Worm (Caenorhabditis elegans): ENCODE measurements around the gene ZK616.1.

DNA sequence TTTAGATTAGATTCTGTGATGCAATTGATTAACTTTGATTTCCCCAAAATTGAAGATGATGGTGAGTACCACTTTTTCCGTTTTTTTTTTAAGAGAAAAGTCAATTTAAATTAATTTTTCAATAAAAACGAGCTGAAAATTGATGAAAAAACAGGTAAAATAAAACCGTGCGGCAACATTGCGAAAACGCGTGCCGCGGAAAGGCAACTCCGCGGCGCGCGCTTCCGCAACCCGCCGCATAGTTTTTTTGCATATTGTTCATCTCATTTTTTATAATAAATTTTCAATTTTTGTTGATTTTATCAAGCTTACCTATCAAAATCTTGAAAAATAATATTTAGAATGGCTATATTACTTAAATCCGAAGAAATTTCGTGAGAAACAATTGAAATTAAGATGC, 29.8 kb upstream of the ZK616.1 start:
- TF ChIP-seq nhr-28 (tag; optimal IDR thresholded peaks at IDR 0.05) = no peak
- TF ChIP-seq mep-1 (tag; optimal IDR thresholded peaks at IDR 0.05) = peak; percentile 20
- TF ChIP-seq nhr-76 (tag; optimal IDR thresholded peaks at IDR 0.05) = no peak
- no peak for TF ChIP-seq ceh-44 (GFP tag; IDR thresholded peaks at IDR 0.05)
- TF ChIP-seq lim-7 (GFP tag; IDR thresholded peaks at IDR 0.05) = no peak
- TF ChIP-seq fos-1 (tag; optimal IDR thresholded peaks at IDR 0.05) = no peak
- no peak for TF ChIP-seq nhr-11 (tag; optimal IDR thresholded peaks at IDR 0.05)
- no peak for TF ChIP-seq ama-1 (optimal IDR thresholded peaks at IDR 0.05)
- TF ChIP-seq arid-1 (GFP tag; conservative IDR thresholded peaks at IDR 0.05) = no peak
- TF ChIP-seq lin-13 (GFP tag; optimal IDR thresholded peaks at IDR 0.05) = no peak
- TF ChIP-seq pha-4 (GFP tag; IDR thresholded peaks at IDR 0.05) = peak; percentile 53; the same call in 1 of the 2 replicates
- TF ChIP-seq pha-4 (tag; optimal IDR thresholded peaks at IDR 0.05) = no peak
- TF ChIP-seq nhr-102 (tag; optimal IDR thresholded peaks at IDR 0.05) = no peak
